Worm (Caenorhabditis elegans) whole organism, L1 larva: ENCODE data around the gene Y82E9BR.14.
A peak's percentile ranks its signal among the peaks of the same experiment; 100 is the strongest.

Experiments used
- ets-5 ChIP-seq: fragments of 200-800 bp; sonication (Bioruptor generic); IDR thresholded peaks from 2 replicates; pipeline ENCODE4 v1.3.6; 2022; ENCODE audit warnings: missing genetic modification characterization, missing compliant biosample characterization
- unc-98 ChIP-seq: fragments of 200-800 bp; sonication (Bioruptor generic); IDR thresholded peaks from 2 replicates; pipeline ENCODE4 v1.3.6; 2022; ENCODE audit warnings: missing genetic modification characterization, missing compliant biosample characterization

DNA sequence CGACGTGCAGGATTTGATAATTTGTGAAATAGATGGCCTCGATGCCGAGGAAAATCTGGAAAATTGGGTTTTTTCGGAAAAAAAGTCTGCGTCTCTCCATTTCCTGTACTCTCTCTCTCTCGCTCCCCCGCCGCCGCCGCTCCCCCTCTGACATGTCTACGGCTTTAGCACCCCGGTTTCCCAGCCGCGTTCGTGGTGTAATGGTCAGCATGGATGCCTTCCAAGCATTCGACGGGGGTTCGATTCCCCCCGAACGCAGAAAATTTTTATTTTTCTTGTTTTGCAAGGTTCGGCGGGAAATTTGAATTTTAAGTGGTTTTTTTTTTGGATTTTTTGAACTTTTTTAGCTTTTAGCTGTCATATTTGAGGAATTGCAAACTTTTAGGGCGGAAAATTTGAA is 10.4 kb upstream of the Y82E9BR.14 start:
- TF ChIP-seq ets-5 (GFP tag; lab: Robert Waterston, UW) (no peak), unc-98 (GFP tag; lab: Robert Waterston, UW) (peak; percentile 47; the same call in 1 of the 2 replicates)
